Fruit fly (Drosophila melanogaster) whole organism: ENCODE data around the gene Hsc70-1.

Source experiments
- CG8478 ChIP-seq: fragments of >200 bp; optimal IDR thresholded peaks from 2 replicates; lab custom pipeline; 2018; ENCODE audit warnings: inconsistent platforms
- Dll ChIP-seq: fragments of >200 bp; optimal IDR thresholded peaks from 2 replicates; lab custom pipeline; 2017
- pan ChIP-seq: fragments of >200 bp; optimal IDR thresholded peaks from 2 replicates; lab custom pipeline; 2017
- psq ChIP-seq: fragments of >200 bp; optimal IDR thresholded peaks from 2 replicates; lab custom pipeline; 2017
- usp ChIP-seq: fragments of >200 bp; optimal IDR thresholded peaks from 2 replicates; lab custom pipeline; 2017; ENCODE audit warnings: missing biosample characterization, missing genetic modification characterization, mixed read lengths

DNA sequence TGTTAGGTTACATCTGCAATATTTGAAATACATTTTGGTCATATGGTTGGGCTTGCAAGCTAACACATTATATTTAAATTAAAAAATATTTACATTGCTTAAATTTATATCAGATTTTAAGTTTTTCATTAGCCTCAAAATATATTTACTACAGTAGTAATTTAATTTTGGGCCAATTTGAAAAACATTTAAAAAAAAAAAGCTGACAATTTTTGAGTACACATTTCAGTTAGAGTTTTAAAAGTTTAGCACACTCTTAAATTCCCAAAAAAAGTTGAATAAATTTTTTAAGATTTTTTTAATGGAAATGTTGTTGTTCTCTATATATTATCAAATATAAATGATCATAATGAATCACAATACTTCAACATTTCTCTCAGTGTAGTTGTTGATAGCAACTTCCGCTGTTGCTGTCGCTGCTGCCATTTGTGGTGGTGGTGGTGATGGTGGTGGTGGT is 16.6 kb upstream of the Hsc70-1 start:
- no peak for TF ChIP-seq CG8478 (lab: Kevin White, UChicago)
- TF ChIP-seq psq (lab: Kevin White, UChicago), result no peak
- TF ChIP-seq usp (GFP tag; lab: Kevin White, UChicago), result no peak
- TF ChIP-seq pan (lab: Kevin White, UChicago), result no peak
- no peak for TF ChIP-seq Dll (lab: Kevin White, UChicago)
